Worm (Caenorhabditis elegans): ENCODE measurements around the gene C01G10.7.

C01G10.7 gene

DNA sequence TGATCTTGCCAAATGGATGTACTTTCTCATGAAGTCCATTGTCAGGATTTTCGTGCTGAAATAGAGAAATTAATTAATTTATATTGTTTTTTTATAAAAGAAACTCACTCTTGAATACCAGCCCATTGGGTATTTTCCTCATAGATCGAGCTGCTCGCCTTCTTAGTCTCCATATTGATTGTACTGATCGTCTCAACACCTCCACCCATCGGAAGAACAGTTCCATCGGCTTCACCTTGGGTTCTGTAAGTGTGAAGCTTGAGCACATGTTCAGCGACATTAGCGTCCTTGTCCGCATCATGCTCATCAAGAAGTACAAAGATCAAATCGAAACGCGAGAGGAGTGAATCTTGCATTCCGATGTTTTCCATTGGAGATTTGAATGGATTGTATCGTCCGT, 27.8 kb upstream of the C01G10.7 start:
- TF ChIP-seq unc-30 (tag; optimal IDR thresholded peaks at IDR 0.05), result no peak
- TF ChIP-seq egl-13 (tag; optimal IDR thresholded peaks at IDR 0.05), result no peak
- no peak for TF ChIP-seq vab-15 (tag; optimal IDR thresholded peaks at IDR 0.05)
- no peak for TF ChIP-seq egl-27 (tag; optimal IDR thresholded peaks at IDR 0.05)
- TF ChIP-seq nhr-19 (GFP tag; conservative IDR thresholded peaks at IDR 0.05), result no peak
- no peak for TF ChIP-seq ama-1 (optimal IDR thresholded peaks at IDR 0.05)
- no peak for TF ChIP-seq nhr-12 (tag; optimal IDR thresholded peaks at IDR 0.05)
- no peak for TF ChIP-seq irx-1 (tag; optimal IDR thresholded peaks at IDR 0.05)
- no peak for TF ChIP-seq hlh-17 (GFP tag; optimal IDR thresholded peaks at IDR 0.05; ENCODE audit: borderline replicate concordance)
- TF ChIP-seq ces-1 (GFP tag; optimal IDR thresholded peaks at IDR 0.05), result no peak
- TF ChIP-seq tbx-2 (tag; optimal IDR thresholded peaks at IDR 0.05), result no peak
- no peak for TF ChIP-seq lsy-2 (tag; optimal IDR thresholded peaks at IDR 0.05)

- no peak for TF ChIP-seq alr-1 (tag; optimal IDR thresholded peaks at IDR 0.05; ENCODE audit: borderline replicate concordance)
- TF ChIP-seq Y116A8C.19 (tag; optimal IDR thresholded peaks at IDR 0.05; ENCODE audit: borderline replicate concordance), result no peak
- TF ChIP-seq nhr-85 (tag), result peak; percentile 34
Measured at ce11 chrV:15058423-15058822, 27.1 kb upstream of the C01G10.7 start.

DNA sequence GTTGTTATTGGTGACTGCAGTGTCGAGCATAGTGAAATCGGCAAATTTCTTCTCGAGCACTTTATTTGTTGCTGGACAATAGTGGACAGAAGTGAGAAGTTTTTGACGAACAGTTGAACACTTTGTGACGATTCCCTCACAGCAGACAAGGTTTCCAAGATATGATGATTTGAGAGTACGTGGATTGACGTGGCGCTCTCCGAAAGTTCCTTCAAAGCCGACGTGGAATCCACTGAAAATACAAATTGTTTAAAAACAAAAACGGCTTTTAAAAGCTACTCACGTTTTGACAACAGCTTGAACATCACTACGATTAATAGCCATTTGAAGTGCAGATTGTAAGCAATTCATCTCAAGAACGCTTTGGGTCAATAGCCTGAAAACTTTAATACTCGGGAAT, 26.6 kb upstream of the C01G10.7 start:
- TF ChIP-seq nhr-71 (tag; optimal IDR thresholded peaks at IDR 0.05) (no peak), dpl-1 (GFP tag; optimal IDR thresholded peaks at IDR 0.05) (no peak), fkh-8 (tag; optimal IDR thresholded peaks at IDR 0.05) (no peak), sptf-1 (tag; optimal IDR thresholded peaks at IDR 0.05) (no peak), vab-15 (tag; optimal IDR thresholded peaks at IDR 0.05) (no peak), isw-1 (GFP tag; IDR thresholded peaks at IDR 0.05) (no peak), grh-1 (GFP tag; IDR thresholded peaks at IDR 0.05) (0 out of 2 replicates have a peak, but pooled peaks have one; percentile 2), efl-1 (optimal IDR thresholded peaks at IDR 0.05) (no peak), efl-1 (GFP tag; optimal IDR thresholded peaks at IDR 0.05 in 1 of 2) (peak in 1 of 2 experiments; percentile 87), sup-37 (GFP tag; optimal IDR thresholded peaks at IDR 0.05) (no peak), efl-3 (GFP tag; optimal IDR thresholded peaks at IDR 0.05) (no peak), Y116A8C.19 (tag; optimal IDR thresholded peaks at IDR 0.05; ENCODE audit: borderline replicate concordance) (no peak), mef-2 (tag; optimal IDR thresholded peaks at IDR 0.05) (no peak), elt-2 (tag; optimal IDR thresholded peaks at IDR 0.05) (no peak), tlp-1 (tag; optimal IDR thresholded peaks at IDR 0.05) (no peak)

ce11 chrV:15059534-15059933, 26.0 kb upstream of the C01G10.7 start, which contains the start of the genes mcm-3 and C25D7.15:
Gene mcm-3 (minus strand): TSS chrV:15059599.
Gene C25D7.15 (plus strand): TSS chrV:15059808.
- TF ChIP-seq lsy-2 (tag; optimal IDR thresholded peaks at IDR 0.05), result peak; percentile 17 to 47
- peak; percentile 13 for TF ChIP-seq nhr-20 (tag; optimal IDR thresholded peaks at IDR 0.05)
- peak; percentile 26 for TF ChIP-seq swsn-7 (tag; optimal IDR thresholded peaks at IDR 0.05)
- peak; percentile 49 for TF ChIP-seq mep-1 (tag; optimal IDR thresholded peaks at IDR 0.05)
- TF ChIP-seq C04F5.9 (tag; optimal IDR thresholded peaks at IDR 0.05), result no peak
- TF ChIP-seq dpl-1 (GFP tag; optimal IDR thresholded peaks at IDR 0.05), result peak; percentile 82 to 89 (median 85)
- peak; percentile 67 for TF ChIP-seq unc-130 (tag; optimal IDR thresholded peaks at IDR 0.05)
- no peak for TF ChIP-seq jun-1 (tag; optimal IDR thresholded peaks at IDR 0.05)
- no peak for TF ChIP-seq xbp-1 (tag; optimal IDR thresholded peaks at IDR 0.05)
- no peak for TF ChIP-seq hlh-17 (GFP tag; optimal IDR thresholded peaks at IDR 0.05; ENCODE audit: borderline replicate concordance)
- TF ChIP-seq fkh-10 (GFP tag; optimal IDR thresholded peaks at IDR 0.05), result no peak
- peak; percentile 37 for TF ChIP-seq skn-1 (tag; optimal IDR thresholded peaks at IDR 0.05)
- no peak for TF ChIP-seq efl-3 (GFP tag; optimal IDR thresholded peaks at IDR 0.05)
- TF ChIP-seq C34B4.2 (tag; optimal IDR thresholded peaks at IDR 0.05), result no peak
- TF ChIP-seq nhr-11 (tag; optimal IDR thresholded peaks at IDR 0.05), result no peak
- no peak for TF ChIP-seq sptf-1 (tag; optimal IDR thresholded peaks at IDR 0.05)
- peak; percentile 34 for TF ChIP-seq C16A3.4 (tag; optimal IDR thresholded peaks at IDR 0.05)
- TF ChIP-seq ceh-8 (GFP tag; optimal IDR thresholded peaks at IDR 0.05), result no peak
- no peak for TF ChIP-seq lin-39 (tag; optimal IDR thresholded peaks at IDR 0.05)
- TF ChIP-seq vab-15 (tag; optimal IDR thresholded peaks at IDR 0.05), result no peak
- no peak for TF ChIP-seq unc-62 (GFP tag; optimal IDR thresholded peaks at IDR 0.05)
- TF ChIP-seq snu-23 (GFP tag; optimal IDR thresholded peaks at IDR 0.05), result peak; percentile 49
- no peak for TF ChIP-seq fos-1 (tag; optimal IDR thresholded peaks at IDR 0.05)
- no peak for TF ChIP-seq ceh-63 (GFP tag; optimal IDR thresholded peaks at IDR 0.05)
- TF ChIP-seq nhr-237 (tag; optimal IDR thresholded peaks at IDR 0.05), result no peak
- TF ChIP-seq nhr-12 (tag; optimal IDR thresholded peaks at IDR 0.05), result no peak
- peak; percentile 31 for TF ChIP-seq rnt-1 (tag; optimal IDR thresholded peaks at IDR 0.05)
- TF ChIP-seq hlh-4 (tag; optimal IDR thresholded peaks at IDR 0.05), result no peak
- TF ChIP-seq nhr-85 (tag), result peak; percentile 38
- TF ChIP-seq isw-1 (GFP tag; IDR thresholded peaks at IDR 0.05), result no peak

Measured in whole organism, L1 larva.